Worm (Caenorhabditis elegans) whole organism, L3 larva: ENCODE data around the gene F54C9.9.

Source experiments
- ama-1 ChIP-seq: fragments of 150-350 bp; optimal IDR thresholded peaks from 2 replicates; lab custom pipeline; 2018
- nhr-12 ChIP-seq: fragments of 150-350 bp; optimal IDR thresholded peaks from 2 replicates; lab custom pipeline; 2014; ENCODE audit warnings: missing biosample characterization, missing genetic modification characterization

DNA sequence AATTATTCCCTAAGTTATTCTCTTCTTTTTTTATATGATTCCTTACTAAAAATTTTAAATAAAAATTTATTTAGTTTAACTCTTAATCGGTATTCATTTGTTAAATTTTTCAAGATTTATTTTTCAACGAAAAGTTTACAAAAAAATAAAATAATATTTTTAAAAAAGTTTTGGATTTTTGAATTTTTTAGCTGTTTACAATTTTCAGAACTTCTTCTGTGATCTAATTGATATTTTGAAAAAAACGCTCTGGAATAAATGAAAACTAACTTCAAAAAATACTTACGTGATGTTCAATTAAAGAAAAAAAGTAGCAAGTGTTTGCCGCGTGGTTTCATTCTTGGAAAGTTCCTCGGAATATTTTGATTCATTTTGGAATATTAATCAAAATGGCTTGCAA lies 32.5 kb upstream of the F54C9.9 start, which contains the start of gene decr-1.2:
- TF ChIP-seq nhr-12 (tag; lab: Kevin White, UChicago) = no peak
- TF ChIP-seq ama-1 (lab: Kevin White, UChicago) = no peak
